Worm (Caenorhabditis elegans) whole organism, L1 larva: ENCODE results near the gene srh-299.

ENCODE experiments used
- C34B4.2 ChIP-seq: sonication (generic microtip); optimal IDR thresholded peaks from 2 replicates; lab custom pipeline; 2017; ENCODE audit warnings: mild to moderate bottlenecking, missing genetic modification characterization, missing compliant biosample characterization
- ama-1 ChIP-seq: fragments of 150-350 bp; optimal IDR thresholded peaks from 2 replicates; lab custom pipeline; 2014
- blmp-1 ChIP-seq: fragments of 150-350 bp; optimal IDR thresholded peaks from 2 replicates; lab custom pipeline; 2014; ENCODE audit warnings: missing biosample characterization, missing genetic modification characterization
- ceh-82 ChIP-seq, 3 experiments: fragments of 150-350 bp in 1 of 3; sonication (generic microtip) in 2 of 3; optimal IDR thresholded peaks; 2 replicates each; lab custom pipeline; 2014 to 2017; ENCODE audit warnings: missing biosample characterization in 3 of 3, missing genetic modification characterization in 3 of 3
- elt-2 ChIP-seq: sonication (generic microtip); optimal IDR thresholded peaks from 2 replicates; lab custom pipeline; 2016; ENCODE audit warnings: missing genetic modification characterization, mild to moderate bottlenecking, inconsistent platforms, missing compliant biosample characterization, missing genetic modification reagents
- fkh-4 ChIP-seq: sonication (generic microtip); optimal IDR thresholded peaks from 2 replicates; lab custom pipeline; 2016; ENCODE audit warnings: missing compliant biosample characterization, missing genetic modification characterization, borderline replicate concordance
- jun-1 ChIP-seq: fragments of 150-350 bp; optimal IDR thresholded peaks from 2 replicates; lab custom pipeline; 2014; ENCODE audit warnings: missing biosample characterization, missing genetic modification reagents, missing genetic modification characterization
- lin-39 ChIP-seq: fragments of 150-350 bp; optimal IDR thresholded peaks from 2 replicates; lab custom pipeline; 2014; ENCODE audit warnings: missing biosample characterization, missing genetic modification reagents, missing genetic modification characterization
- lir-3 ChIP-seq: sonication (generic microtip); optimal IDR thresholded peaks from 2 replicates; lab custom pipeline; 2016; ENCODE audit warnings: mild to moderate bottlenecking, missing genetic modification characterization, moderate library complexity, missing compliant biosample characterization; ENCODE audit not compliant: poor library complexity
- nhr-11 ChIP-seq: fragments of 150-350 bp; optimal IDR thresholded peaks from 2 replicates; lab custom pipeline; 2014; ENCODE audit warnings: missing biosample characterization, missing genetic modification characterization
- nhr-20 ChIP-seq: sonication (generic microtip); optimal IDR thresholded peaks from 2 replicates; lab custom pipeline; 2016; ENCODE audit warnings: mild to moderate bottlenecking, missing genetic modification characterization, missing compliant biosample characterization
- pax-3 ChIP-seq: fragments of 200-800 bp; sonication (Bioruptor generic); optimal IDR thresholded peaks from 2 replicates; lab custom pipeline; 2018; ENCODE audit warnings: mild to moderate bottlenecking, missing genetic modification characterization, moderate library complexity, missing compliant biosample characterization
- snpc-4 ChIP-seq: fragments of 150-350 bp; optimal IDR thresholded peaks from 2 replicates; lab custom pipeline; 2014; ENCODE audit warnings: missing biosample characterization, missing genetic modification characterization
- tbx-2 ChIP-seq: sonication (generic microtip); optimal IDR thresholded peaks from 2 replicates; lab custom pipeline; 2016; ENCODE audit warnings: missing genetic modification characterization, missing compliant biosample characterization

ce11 chrV:15865839-15866238 lies 2.7 kb downstream of the srh-299 start, which contains the start of gene srh-293:
- TF ChIP-seq lin-39 (no peak), tbx-2 (tag; lab: Kevin White, UChicago) (no peak), lir-3 (tag; lab: Kevin White, UChicago) (no peak), elt-2 (tag; lab: Kevin White, UChicago) (no peak), nhr-11 (no peak), C34B4.2 (tag; lab: Kevin White, UChicago) (no peak), ama-1 (lab: Kevin White, UChicago) (no peak), pax-3 (tag; lab: Kevin White, UChicago) (no peak), nhr-20 (tag; lab: Kevin White, UChicago) (no peak), fkh-4 (tag; lab: Kevin White, UChicago) (no peak), ceh-82 (tag; optimal IDR thresholded peaks at IDR 0.05; lab: Kevin White, UChicago) (no peak), jun-1 (tag; lab: Kevin White, UChicago) (no peak), blmp-1 (tag; lab: Kevin White, UChicago) (no peak), snpc-4 (tag; lab: Kevin White, UChicago) (no peak)
